Worm (Caenorhabditis elegans) whole organism, L4 larva: ENCODE data around the gene rpl-29.
"Not testable (repeated sequence)": the region's sequence is repeated elsewhere in the genome, so short reads cannot be mapped to it uniquely, and the experiment has no call there.

Experiments
- ceh-82 ChIP-seq: sonication (generic microtip); optimal IDR thresholded peaks from 2 replicates; lab custom pipeline; 2017; ENCODE audit warnings: missing biosample characterization, missing genetic modification characterization
- egl-27 ChIP-seq: sonication (generic microtip); optimal IDR thresholded peaks from 3 replicates; lab custom pipeline; 2017; ENCODE audit warnings: missing biosample characterization, missing genetic modification reagents, missing genetic modification characterization
- lin-13 ChIP-seq: fragments of 150-350 bp; optimal IDR thresholded peaks from 2 replicates; lab custom pipeline; 2014; ENCODE audit warnings: missing biosample characterization, missing genetic modification reagents, missing genetic modification characterization
- pha-4 ChIP-seq, 2 experiments: fragments of 150-350 bp in 1 of 2; fragments of 200-800 bp in 1 of 2; sonication (Bioruptor generic) in 1 of 2; IDR thresholded peaks in 1 of 2; optimal IDR thresholded peaks in 1 of 2; 2 replicates each; pipeline versions ENCODE4 v1.3.6 to Lab custom; 2014 to 2022; ENCODE audit warnings: missing genetic modification characterization in 2 of 2, missing genetic modification reagents in 2 of 2, missing biosample characterization in 1 of 2, missing compliant biosample characterization in 1 of 2

DNA sequence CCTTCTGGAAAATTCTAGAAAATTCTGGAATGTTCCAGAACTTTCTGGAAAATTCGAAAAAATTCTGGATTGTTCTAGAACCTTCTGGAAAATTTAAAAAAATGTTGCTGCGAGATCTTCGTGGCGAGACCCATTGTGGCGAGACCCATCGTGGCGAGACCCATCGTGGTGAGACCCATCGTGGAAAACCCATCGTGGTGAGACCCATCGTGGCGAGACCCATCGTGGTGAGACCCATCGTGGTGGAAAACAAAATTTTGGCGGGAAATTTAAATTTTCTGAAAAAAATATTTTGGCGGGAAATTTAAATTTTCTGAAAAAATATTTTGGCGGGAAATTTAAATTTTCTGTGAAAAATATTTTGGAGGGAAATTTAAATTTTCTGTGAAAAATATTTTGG lies 40.3 kb downstream of the rpl-29 start:
- not testable (repeated sequence) for TF ChIP-seq lin-13; egl-27 (tag; lab: Kevin White, UChicago); ceh-82 (tag; lab: Kevin White, UChicago); pha-4 (GFP tag; IDR thresholded peaks at IDR 0.05; lab: Robert Waterston, UW); pha-4 (tag; optimal IDR thresholded peaks at IDR 0.05; lab: Kevin White, UChicago)
